Worm (Caenorhabditis elegans): ENCODE data around the gene sam-10.

ce11 chrII:13334966-13335698, 4.8 kb upstream of the sam-10 start:
- TF ChIP-seq pqm-1 (tag; optimal IDR thresholded peaks at IDR 0.05) (no peak), R02D3.7 (tag; optimal IDR thresholded peaks at IDR 0.05) (no peak), nhr-237 (tag; optimal IDR thresholded peaks at IDR 0.05) (no peak), spr-3 (GFP tag; optimal IDR thresholded peaks at IDR 0.05) (no peak), F26F4.8 (GFP tag; conservative IDR thresholded peaks at IDR 0.05) (no peak), ztf-11 (tag; optimal IDR thresholded peaks at IDR 0.05) (no peak), nhr-76 (tag; optimal IDR thresholded peaks at IDR 0.05) (no peak), ama-1 (optimal IDR thresholded peaks at IDR 0.05) (no peak), egl-27 (tag; optimal IDR thresholded peaks at IDR 0.05) (no peak), lim-7 (GFP tag; IDR thresholded peaks at IDR 0.05) (no peak), nhr-6 (tag; optimal IDR thresholded peaks at IDR 0.05) (peak; percentile 35)
